Worm (Caenorhabditis elegans) whole organism, L2 larva: Measurements from ENCODE around the gene F47D12.3.

ENCODE experiments used
- C34F6.9 ChIP-seq: fragments of 150-350 bp; optimal IDR thresholded peaks from 2 replicates; lab custom pipeline; 2014; ENCODE audit warnings: missing biosample characterization, missing genetic modification characterization
- F13H6.1 ChIP-seq: sonication (generic microtip); optimal IDR thresholded peaks from 2 replicates; lab custom pipeline; 2016; ENCODE audit warnings: missing genetic modification characterization, missing compliant biosample characterization
- R02D3.7 ChIP-seq: fragments of 150-350 bp; optimal IDR thresholded peaks from 2 replicates; lab custom pipeline; 2014; ENCODE audit warnings: missing biosample characterization, missing genetic modification characterization
- Y55F3AM.14 ChIP-seq: fragments of 200-800 bp; sonication (Bioruptor generic); optimal IDR thresholded peaks from 2 replicates; lab custom pipeline; 2018; ENCODE audit warnings: mild to moderate bottlenecking, missing genetic modification characterization, missing compliant biosample characterization
- ZK546.5 ChIP-seq: sonication (generic microtip); optimal IDR thresholded peaks from 2 replicates; lab custom pipeline; 2017; ENCODE audit warnings: missing biosample characterization, missing genetic modification characterization
- alr-1 ChIP-seq: fragments of 150-350 bp; optimal IDR thresholded peaks from 2 replicates; lab custom pipeline; 2014; ENCODE audit warnings: missing biosample characterization, missing genetic modification characterization
- aly-2 ChIP-seq: fragments of 150-350 bp; optimal IDR thresholded peaks from 2 replicates; lab custom pipeline; 2014; ENCODE audit warnings: missing biosample characterization, missing genetic modification characterization
- ama-1 ChIP-seq: fragments of 150-350 bp; optimal IDR thresholded peaks from 2 replicates; lab custom pipeline; 2018; ENCODE audit warnings: inconsistent platforms
- blmp-1 ChIP-seq: sonication (generic microtip); optimal IDR thresholded peaks from 2 replicates; lab custom pipeline; 2017; ENCODE audit warnings: missing genetic modification characterization, mild to moderate bottlenecking, missing compliant biosample characterization, antibody characterized with exemption, moderate library complexity; ENCODE audit not compliant: insufficient read depth
- ceh-16 ChIP-seq: fragments of 150-350 bp; optimal IDR thresholded peaks from 2 replicates; lab custom pipeline; 2014; ENCODE audit warnings: missing biosample characterization, missing genetic modification characterization
- ceh-82 ChIP-seq: fragments of 150-350 bp; optimal IDR thresholded peaks from 2 replicates; lab custom pipeline; 2014; ENCODE audit warnings: missing biosample characterization, missing genetic modification characterization
- crh-2 ChIP-seq: sonication (generic microtip); optimal IDR thresholded peaks from 2 replicates; lab custom pipeline; 2017; ENCODE audit warnings: missing biosample characterization, missing genetic modification characterization
- dmd-4 ChIP-seq: sonication (generic microtip); optimal IDR thresholded peaks from 2 replicates; lab custom pipeline; 2017; ENCODE audit warnings: missing biosample characterization, missing genetic modification characterization
- egl-27 ChIP-seq: sonication (generic microtip); optimal IDR thresholded peaks from 3 replicates; lab custom pipeline; 2017; ENCODE audit warnings: missing biosample characterization, missing genetic modification reagents, missing genetic modification characterization
- elt-1 ChIP-seq: fragments of 150-350 bp; optimal IDR thresholded peaks from 2 replicates; lab custom pipeline; 2014; ENCODE audit warnings: missing biosample characterization, missing genetic modification characterization
- elt-3 ChIP-seq: sonication (generic microtip); optimal IDR thresholded peaks from 2 replicates; lab custom pipeline; 2017; ENCODE audit warnings: missing biosample characterization, missing genetic modification characterization
- fos-1 ChIP-seq: fragments of 150-350 bp; optimal IDR thresholded peaks from 2 replicates; lab custom pipeline; 2014; ENCODE audit warnings: missing biosample characterization, missing genetic modification characterization
- gmeb-1 ChIP-seq: fragments of 150-350 bp; optimal IDR thresholded peaks from 2 replicates; lab custom pipeline; 2014; ENCODE audit warnings: missing biosample characterization, missing genetic modification characterization
- lin-11 ChIP-seq: fragments of 150-350 bp; sonication (generic microtip); optimal IDR thresholded peaks from 2 replicates; lab custom pipeline; 2014; ENCODE audit warnings: missing biosample characterization, missing genetic modification characterization, inconsistent platforms, mixed read lengths
- lin-13 ChIP-seq: fragments of 150-350 bp; optimal IDR thresholded peaks from 2 replicates; lab custom pipeline; 2014; ENCODE audit warnings: missing biosample characterization, missing genetic modification reagents, missing genetic modification characterization
- lin-39 ChIP-seq: fragments of 150-350 bp; optimal IDR thresholded peaks from 2 replicates; lab custom pipeline; 2014; ENCODE audit warnings: missing biosample characterization, missing genetic modification reagents, missing genetic modification characterization
- lsy-2 ChIP-seq, 2 experiments: fragments of 150-350 bp in 1 of 2; sonication (generic microtip) in 1 of 2; optimal IDR thresholded peaks; 2 replicates each; lab custom pipeline; 2014 to 2017; ENCODE audit warnings: missing biosample characterization in 2 of 2, missing genetic modification characterization in 2 of 2
- mab-5 ChIP-seq: fragments of 150-350 bp; optimal IDR thresholded peaks from 2 replicates; lab custom pipeline; 2014; ENCODE audit warnings: missing biosample characterization, missing genetic modification characterization
- mbf-1 ChIP-seq: sonication (generic microtip); optimal IDR thresholded peaks from 2 replicates; lab custom pipeline; 2017; ENCODE audit warnings: missing biosample characterization, missing genetic modification characterization
- mdl-1 ChIP-seq, 2 experiments: fragments of 150-350 bp in 1 of 2; sonication (generic microtip) in 1 of 2; optimal IDR thresholded peaks; 2 replicates each; lab custom pipeline; 2017; ENCODE audit warnings: missing biosample characterization in 2 of 2, missing genetic modification characterization in 2 of 2
- nhr-10 ChIP-seq: sonication (generic microtip); optimal IDR thresholded peaks from 2 replicates; lab custom pipeline; 2017; ENCODE audit warnings: missing biosample characterization, missing genetic modification characterization
- nhr-11 ChIP-seq: fragments of 150-350 bp; optimal IDR thresholded peaks from 2 replicates; lab custom pipeline; 2014; ENCODE audit warnings: missing biosample characterization, missing genetic modification characterization
- nhr-12 ChIP-seq: fragments of 150-350 bp; optimal IDR thresholded peaks from 2 replicates; lab custom pipeline; 2014; ENCODE audit warnings: missing biosample characterization, missing genetic modification characterization
- nhr-129 ChIP-seq: fragments of 150-350 bp; optimal IDR thresholded peaks from 2 replicates; lab custom pipeline; 2014; ENCODE audit warnings: missing biosample characterization, missing genetic modification characterization
- nhr-21 ChIP-seq: fragments of 150-350 bp; optimal IDR thresholded peaks from 2 replicates; lab custom pipeline; 2014; ENCODE audit warnings: missing biosample characterization, missing genetic modification characterization
- nhr-23 ChIP-seq: fragments of 150-350 bp; optimal IDR thresholded peaks from 2 replicates; lab custom pipeline; 2014; ENCODE audit warnings: missing biosample characterization, missing genetic modification reagents, missing genetic modification characterization
- nhr-237 ChIP-seq: fragments of 150-350 bp; optimal IDR thresholded peaks from 2 replicates; lab custom pipeline; 2014; ENCODE audit warnings: missing biosample characterization, missing genetic modification characterization
- nhr-25 ChIP-seq: fragments of 150-350 bp; sonication (generic microtip); optimal IDR thresholded peaks from 3 replicates; lab custom pipeline; 2014; ENCODE audit warnings: missing biosample characterization, missing genetic modification characterization
- nhr-6 ChIP-seq: fragments of 150-350 bp; optimal IDR thresholded peaks from 2 replicates; lab custom pipeline; 2014; ENCODE audit warnings: missing biosample characterization, missing genetic modification characterization
- nhr-77 ChIP-seq: fragments of 150-350 bp; optimal IDR thresholded peaks from 2 replicates; lab custom pipeline; 2014; ENCODE audit warnings: missing biosample characterization, missing genetic modification characterization
- peb-1 ChIP-seq: fragments of 150-350 bp; optimal IDR thresholded peaks from 2 replicates; lab custom pipeline; 2014; ENCODE audit warnings: missing biosample characterization, missing genetic modification characterization
- sem-4 ChIP-seq: fragments of 150-350 bp; optimal IDR thresholded peaks from 2 replicates; lab custom pipeline; 2014; ENCODE audit warnings: missing biosample characterization, missing genetic modification reagents, missing genetic modification characterization
- skn-1 ChIP-seq: sonication (generic microtip); optimal IDR thresholded peaks from 2 replicates; lab custom pipeline; 2017; ENCODE audit warnings: missing biosample characterization, missing genetic modification characterization
- sma-3 ChIP-seq: sonication (generic microtip); optimal IDR thresholded peaks from 2 replicates; lab custom pipeline; 2016; ENCODE audit warnings: missing genetic modification reagents, missing genetic modification characterization, missing compliant biosample characterization
- sma-9 ChIP-seq, 2 experiments: fragments of 150-350 bp in 1 of 2; sonication (generic microtip) in 1 of 2; optimal IDR thresholded peaks; 2 replicates each; lab custom pipeline; 2014 to 2016; ENCODE audit warnings: missing genetic modification characterization in 2 of 2, mild to moderate bottlenecking in 1 of 2, missing biosample characterization in 1 of 2, missing compliant biosample characterization in 1 of 2, missing genetic modification reagents in 1 of 2, moderate library complexity in 1 of 2
- snpc-4 ChIP-seq: fragments of 150-350 bp; optimal IDR thresholded peaks from 2 replicates; lab custom pipeline; 2014; ENCODE audit warnings: missing biosample characterization, missing genetic modification characterization
- unc-39 ChIP-seq: fragments of 150-350 bp; optimal IDR thresholded peaks from 2 replicates; lab custom pipeline; 2014; ENCODE audit warnings: missing biosample characterization, missing genetic modification characterization
- unc-55 ChIP-seq: fragments of 150-350 bp; sonication (generic microtip); optimal IDR thresholded peaks from 3 replicates; lab custom pipeline; 2014; ENCODE audit warnings: missing biosample characterization, missing genetic modification reagents, missing genetic modification characterization
- unc-62 ChIP-seq: fragments of 150-350 bp; optimal IDR thresholded peaks from 2 replicates; lab custom pipeline; 2014; ENCODE audit warnings: missing biosample characterization, missing genetic modification reagents, missing genetic modification characterization
- zag-1 ChIP-seq: fragments of 150-350 bp; optimal IDR thresholded peaks from 2 replicates; lab custom pipeline; 2014; ENCODE audit warnings: missing biosample characterization, missing genetic modification characterization
- ztf-1 ChIP-seq: fragments of 200-800 bp; sonication (Bioruptor generic); conservative IDR thresholded peaks from 2 replicates; pipeline ENCODE4 v1.3.6; 2022; ENCODE audit warnings: missing genetic modification characterization, missing compliant biosample characterization
- ztf-11 ChIP-seq: sonication (generic microtip); optimal IDR thresholded peaks from 2 replicates; lab custom pipeline; 2017; ENCODE audit warnings: missing biosample characterization, missing genetic modification characterization
- ztf-4 ChIP-seq: fragments of 150-350 bp; optimal IDR thresholded peaks from 2 replicates; lab custom pipeline; 2014; ENCODE audit warnings: missing biosample characterization, missing genetic modification characterization

Gene F47D12.3

DNA sequence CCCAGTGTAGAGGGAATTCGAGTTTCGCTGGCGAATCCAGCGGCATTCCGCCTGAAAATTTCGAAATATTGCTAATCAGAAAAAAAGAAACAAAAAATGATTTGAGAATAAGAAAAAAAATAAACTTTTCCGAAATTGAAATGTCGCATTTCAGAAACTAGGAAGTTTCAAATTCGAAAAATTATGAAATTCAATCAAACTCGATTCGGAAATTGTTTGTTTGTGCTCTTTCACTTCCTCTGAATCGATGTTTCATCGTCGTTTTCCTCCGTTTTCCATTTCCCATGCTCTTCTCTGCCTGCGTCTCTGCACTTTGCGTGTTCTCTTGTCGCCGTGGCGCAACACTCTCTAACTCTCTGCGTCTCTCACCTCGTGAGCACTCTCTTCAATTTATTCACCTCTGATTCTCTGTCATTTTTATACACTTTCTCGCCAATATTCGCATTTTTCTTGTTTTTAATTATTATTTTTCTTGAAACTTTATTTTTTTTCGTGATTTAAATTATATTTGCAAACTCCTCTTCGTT lies 19.9 kb upstream of the F47D12.3 start, which contains the start of gene C18F10.7 (continued):
- TF ChIP-seq crh-2 (tag; lab: Kevin White, UChicago) (peak; percentile 66), mdl-1 (tag; optimal IDR thresholded peaks at IDR 0.05; lab: Kevin White, UChicago) (peak; percentile 85 to 90), elt-3 (no peak)
- TF ChIP-seq, all 48 proteins: peak for 17

DNA sequence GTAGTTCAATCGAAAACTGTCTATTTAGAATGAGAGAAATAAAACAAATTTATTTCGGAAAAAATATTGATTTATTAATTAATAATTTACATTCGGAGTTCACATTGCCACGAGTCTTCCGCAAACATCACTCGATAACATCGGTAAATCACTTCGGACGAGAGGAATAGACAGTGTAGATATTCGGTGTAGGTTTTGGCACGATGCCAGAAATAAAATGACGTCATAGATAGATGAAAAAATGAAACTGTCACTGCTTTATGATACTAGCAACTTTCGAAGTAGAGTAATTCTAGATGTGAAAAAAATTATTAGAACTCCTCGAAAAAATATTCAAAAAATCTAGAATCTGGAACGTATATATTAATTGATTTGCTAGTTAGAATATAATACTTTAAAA lies 18.8 kb upstream of the F47D12.3 start:
- TF ChIP-seq sma-9 (GFP tag; optimal IDR thresholded peaks at IDR 0.05; lab: Kevin White, UChicago) (peak; percentile 3), sma-9 (tag; optimal IDR thresholded peaks at IDR 0.05; lab: Kevin White, UChicago) (no peak), nhr-237 (tag; lab: Kevin White, UChicago) (no peak), F13H6.1 (tag; lab: Kevin White, UChicago) (no peak)

DNA sequence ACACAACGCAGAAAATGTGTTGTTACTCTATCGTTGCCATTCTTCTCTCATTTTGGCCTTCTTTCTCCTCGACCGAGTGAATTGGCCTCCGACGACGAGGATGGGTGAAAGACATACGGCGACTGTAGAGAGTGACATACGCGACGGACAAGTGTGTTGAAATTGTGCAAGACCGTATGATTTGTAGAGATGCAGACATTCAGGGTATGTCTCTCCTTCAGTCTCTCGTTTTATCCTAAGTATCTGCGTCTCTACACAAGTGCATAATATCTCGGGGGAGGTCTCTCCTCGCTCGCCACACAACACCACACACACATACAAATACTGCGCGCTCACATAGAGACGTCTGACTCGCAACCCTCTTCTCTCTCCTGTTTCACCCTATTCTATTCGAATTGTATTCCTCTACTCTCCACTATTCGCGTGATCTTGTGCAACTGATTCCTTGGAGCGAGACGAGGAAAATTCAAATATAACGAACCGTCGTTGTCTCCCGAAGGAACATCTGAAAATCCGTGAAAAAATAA lies 18.1 kb upstream of the F47D12.3 start, which contains the start of gene hmg-1.2:
TSS of gene hmg-1.2 (plus strand) at position 311 of the 527 bp plus-strand sequence.
- peak; percentile 60 for TF ChIP-seq gmeb-1 (tag; lab: Kevin White, UChicago)
- TF ChIP-seq unc-62 (GFP tag; lab: Kevin White, UChicago), result peak; percentile 44
- peak; percentile 89 for TF ChIP-seq nhr-21 (tag; lab: Kevin White, UChicago)
- TF ChIP-seq blmp-1 (tag; lab: Kevin White, UChicago), result peak; percentile 76
- TF ChIP-seq crh-2 (tag; lab: Kevin White, UChicago), result peak; percentile 83
- peak; percentile 87 for TF ChIP-seq nhr-6 (tag; lab: Kevin White, UChicago)
- TF ChIP-seq skn-1 (tag; lab: Kevin White, UChicago), result no peak
- peak; percentile 54 for TF ChIP-seq lin-13 (GFP tag; lab: Kevin White, UChicago)
- peak; percentile 66 for TF ChIP-seq snpc-4 (tag; lab: Kevin White, UChicago)
- TF ChIP-seq nhr-25 (tag; lab: Kevin White, UChicago), result peak; percentile 83
- TF ChIP-seq ztf-11 (tag; lab: Kevin White, UChicago), result no peak
- TF ChIP-seq peb-1 (tag; lab: Kevin White, UChicago), result no peak
- peak; percentile 43 for TF ChIP-seq mab-5 (tag; lab: Kevin White, UChicago)
- TF ChIP-seq nhr-23 (tag; lab: Kevin White, UChicago), result no peak
- TF ChIP-seq elt-3, result no peak
- no peak for TF ChIP-seq nhr-11 (tag; lab: Kevin White, UChicago)
- TF ChIP-seq sma-3 (GFP tag; lab: Kevin White, UChicago), result peak; percentile 74
- peak; percentile 64 for TF ChIP-seq ceh-16 (tag; lab: Kevin White, UChicago)
- TF ChIP-seq C34F6.9, result peak; percentile 83
- peak; percentile 67 for TF ChIP-seq Y55F3AM.14 (GFP tag; lab: Kevin White, UChicago)
- TF ChIP-seq fos-1, result peak; percentile 68
- TF ChIP-seq elt-1 (tag; lab: Kevin White, UChicago), result no peak
- TF ChIP-seq sem-4 (tag; lab: Kevin White, UChicago), result peak; percentile 65
- TF ChIP-seq ztf-4 (tag; lab: Kevin White, UChicago), result peak; percentile 73
- no peak for TF ChIP-seq nhr-237 (tag; lab: Kevin White, UChicago)
- TF ChIP-seq ceh-82 (tag; lab: Kevin White, UChicago), result no peak
- TF ChIP-seq nhr-129 (tag; lab: Kevin White, UChicago), result peak; percentile 93
- peak; percentile 88 for TF ChIP-seq egl-27 (tag; lab: Kevin White, UChicago)
- TF ChIP-seq lin-39, result no peak
- TF ChIP-seq nhr-12 (tag; lab: Kevin White, UChicago), result no peak
- no peak for TF ChIP-seq R02D3.7
- TF ChIP-seq F13H6.1 (tag; lab: Kevin White, UChicago), result peak; percentile 95
- TF ChIP-seq alr-1 (tag; lab: Kevin White, UChicago), result peak; percentile 35
- TF ChIP-seq aly-2, result no peak
- no peak for TF ChIP-seq unc-39 (tag; lab: Kevin White, UChicago)
- peak; percentile 43 for TF ChIP-seq lin-11 (tag; lab: Kevin White, UChicago)
- TF ChIP-seq ztf-1, result no peak
- no peak for TF ChIP-seq nhr-10
- peak; percentile 5 for TF ChIP-seq ZK546.5 (tag; lab: Kevin White, UChicago)
- TF ChIP-seq nhr-77 (tag; lab: Kevin White, UChicago), result no peak
- no peak for TF ChIP-seq mbf-1 (tag; lab: Kevin White, UChicago)
- peak; percentile 82 for TF ChIP-seq unc-55 (GFP tag; lab: Kevin White, UChicago)
- no peak for TF ChIP-seq ama-1 (lab: Kevin White, UChicago)
- peak; percentile 27 to 83 for TF ChIP-seq lsy-2 (tag; optimal IDR thresholded peaks at IDR 0.05; lab: Kevin White, UChicago)
- peak; percentile 92 for TF ChIP-seq sma-9 (GFP tag; optimal IDR thresholded peaks at IDR 0.05; lab: Kevin White, UChicago)
- no peak for TF ChIP-seq sma-9 (tag; optimal IDR thresholded peaks at IDR 0.05; lab: Kevin White, UChicago)
- TF ChIP-seq dmd-4, result peak; percentile 55
- TF ChIP-seq zag-1 (tag; lab: Kevin White, UChicago), result peak; percentile 52
- peak; percentile 54 to 75 for TF ChIP-seq mdl-1 (tag; optimal IDR thresholded peaks at IDR 0.05; lab: Kevin White, UChicago)
